Fruit fly (Drosophila melanogaster) whole organism: ENCODE measurements around the gene Nep1.

Experiments
- CG8478 ChIP-seq: fragments of >200 bp; optimal IDR thresholded peaks from 2 replicates; lab custom pipeline; 2018; ENCODE audit warnings: inconsistent platforms
- Dll ChIP-seq: fragments of >200 bp; optimal IDR thresholded peaks from 2 replicates; lab custom pipeline; 2017
- EcR ChIP-seq, 2 experiments: fragments of >200 bp; optimal IDR thresholded peaks; 2 replicates each; lab custom pipeline; 2017; ENCODE audit warnings: missing biosample characterization in 2 of 2, missing genetic modification characterization in 2 of 2, missing genetic modification reagents in 2 of 2
- pan ChIP-seq: fragments of >200 bp; optimal IDR thresholded peaks from 2 replicates; lab custom pipeline; 2017
- psq ChIP-seq: fragments of >200 bp; optimal IDR thresholded peaks from 2 replicates; lab custom pipeline; 2017
- usp ChIP-seq: fragments of >200 bp; optimal IDR thresholded peaks from 2 replicates; lab custom pipeline; 2017; ENCODE audit warnings: missing biosample characterization, missing genetic modification characterization, mixed read lengths

DNA sequence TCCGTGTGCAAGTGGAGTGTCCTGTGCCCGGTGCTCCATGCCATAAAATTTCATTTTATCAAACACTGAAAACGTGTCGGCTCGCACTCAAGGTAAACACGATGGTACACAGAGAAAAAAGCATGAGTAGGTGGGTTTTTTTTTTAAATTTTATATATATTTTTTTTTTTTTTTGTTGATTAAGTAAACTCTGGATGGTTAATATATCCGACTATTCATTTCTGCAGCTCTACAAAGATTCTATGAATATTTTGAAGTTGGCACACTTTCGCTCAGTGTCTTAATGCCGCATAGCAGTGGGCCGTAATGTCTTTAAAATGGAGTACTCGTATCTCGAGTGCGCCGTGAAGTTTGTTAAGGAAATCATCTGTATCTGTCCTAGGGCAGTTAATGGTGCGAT, 60.9 kb downstream of the Nep1 start:
- TF ChIP-seq psq (lab: Kevin White, UChicago) (no peak), usp (no peak), pan (no peak), Dll (no peak), EcR (GFP tag; optimal IDR thresholded peaks at IDR 0.05; lab: Kevin White, UChicago) (no peak), CG8478 (no peak)
